Fruit fly (Drosophila melanogaster) whole organism, embryonic: ENCODE results near the gene CG17666.

Source experiments
- BEAF-32 ChIP-seq: fragments of 200-800 bp; sonication (Bioruptor generic); optimal IDR thresholded peaks from 3 replicates; lab custom pipeline; 2017; ENCODE audit warnings: missing biosample characterization, missing genetic modification characterization, mild to moderate bottlenecking, moderate library complexity, missing genetic modification reagents
- CG10366 ChIP-seq: fragments of 200-800 bp; sonication (Bioruptor generic); IDR thresholded peaks from 2 replicates; pipeline ENCODE4 v1.3.6; 2022; ENCODE audit warnings: missing biosample characterization, missing genetic modification characterization
- CG10565 ChIP-seq: fragments of 200-800 bp; sonication (Bioruptor generic); optimal IDR thresholded peaks from 3 replicates; lab custom pipeline; 2016; ENCODE audit warnings: missing biosample characterization, mild to moderate bottlenecking, missing genetic modification characterization
- CG11695 ChIP-seq: fragments of 200-800 bp; sonication (Bioruptor generic); IDR thresholded peaks from 3 replicates; pipeline ENCODE4 v1.3.6; 2022; ENCODE audit warnings: missing biosample characterization, missing genetic modification characterization
- CG1233 ChIP-seq: fragments of 200-800 bp; sonication (Bioruptor generic); optimal IDR thresholded peaks from 4 replicates; lab custom pipeline; 2018; ENCODE audit warnings: missing biosample characterization, mild to moderate bottlenecking, missing genetic modification characterization
- CG12942 ChIP-seq: fragments of 200-800 bp; sonication (Bioruptor generic); optimal IDR thresholded peaks from 3 replicates; lab custom pipeline; 2016; ENCODE audit warnings: missing biosample characterization, missing genetic modification characterization
- CG14441 ChIP-seq: fragments of 200-800 bp; sonication (Bioruptor generic); IDR thresholded peaks from 2 replicates; pipeline ENCODE4 v1.3.6; 2022; ENCODE audit warnings: missing biosample characterization, missing genetic modification characterization
- CG17361 ChIP-seq: fragments of 200-800 bp; sonication (Bioruptor generic); IDR thresholded peaks from 3 replicates; pipeline ENCODE4 v1.3.6; 2022; ENCODE audit warnings: missing biosample characterization, missing genetic modification characterization
- CG17802 ChIP-seq: fragments of 200-800 bp; sonication (Bioruptor generic); optimal IDR thresholded peaks from 2 replicates; lab custom pipeline; 2018; ENCODE audit warnings: missing biosample characterization, mild to moderate bottlenecking, missing genetic modification characterization, moderate library complexity
- CG18262 ChIP-seq: fragments of 200-800 bp; optimal IDR thresholded peaks from 3 replicates; lab custom pipeline; 2019; ENCODE audit warnings: missing biosample characterization, mild to moderate bottlenecking, missing genetic modification characterization, moderate library complexity
- CG18476 ChIP-seq: fragments of 200-800 bp; sonication (Bioruptor generic); optimal IDR thresholded peaks from 2 replicates; lab custom pipeline; 2016; ENCODE audit warnings: missing biosample characterization, mild to moderate bottlenecking, missing genetic modification characterization
- CG2199 ChIP-seq: fragments of 200-800 bp; sonication (Bioruptor generic); IDR thresholded peaks from 3 replicates; pipeline ENCODE4 v1.3.6; 2022; ENCODE audit warnings: missing biosample characterization, missing genetic modification characterization
- CG2678 ChIP-seq: fragments of 200-800 bp; sonication (Bioruptor generic); optimal IDR thresholded peaks from 3 replicates; lab custom pipeline; 2019; ENCODE audit warnings: missing biosample characterization, mild to moderate bottlenecking, missing genetic modification characterization, moderate library complexity
- CG30403 ChIP-seq: fragments of 200-800 bp; sonication (Bioruptor generic); optimal IDR thresholded peaks from 3 replicates; lab custom pipeline; 2016; ENCODE audit warnings: missing biosample characterization, missing genetic modification characterization
- CG32532 ChIP-seq: fragments of 200-800 bp; sonication (Bioruptor generic); IDR thresholded peaks from 2 replicates; pipeline ENCODE4 v1.3.6; 2022; ENCODE audit warnings: missing biosample characterization, missing genetic modification characterization
- CG34376 ChIP-seq: fragments of 200-800 bp; sonication (Bioruptor generic); optimal IDR thresholded peaks from 2 replicates; lab custom pipeline; 2018; ENCODE audit warnings: missing biosample characterization, mild to moderate bottlenecking, missing genetic modification characterization
- CG3995 ChIP-seq: fragments of 200-800 bp; sonication (Bioruptor generic); optimal IDR thresholded peaks from 3 replicates; lab custom pipeline; 2016; ENCODE audit warnings: missing biosample characterization, missing genetic modification characterization
- CG42726 ChIP-seq: fragments of 200-800 bp; sonication (Bioruptor generic); IDR thresholded peaks from 2 replicates; pipeline ENCODE4 v1.3.6; 2022; ENCODE audit warnings: missing biosample characterization, missing genetic modification characterization; ENCODE audit not compliant: partially characterized antibody
- CG4282 ChIP-seq: fragments of 200-800 bp; sonication (Bioruptor generic); optimal IDR thresholded peaks from 2 replicates; lab custom pipeline; 2016; ENCODE audit warnings: missing biosample characterization, missing genetic modification characterization
- CG4404 ChIP-seq: fragments of 200-800 bp; sonication (Bioruptor generic); IDR thresholded peaks from 2 replicates; pipeline ENCODE4 v1.3.6; 2022; ENCODE audit warnings: missing biosample characterization, missing genetic modification characterization
- CG8944 ChIP-seq: fragments of 200-800 bp; sonication (Bioruptor generic); optimal IDR thresholded peaks from 3 replicates; lab custom pipeline; 2016; ENCODE audit warnings: missing biosample characterization, missing genetic modification characterization
- Drgx ChIP-seq: fragments of 200-800 bp; sonication (Bioruptor generic); IDR thresholded peaks from 2 replicates; pipeline ENCODE4 v1.3.6; 2022; ENCODE audit warnings: missing biosample characterization, missing genetic modification characterization
- Fer1 ChIP-seq: fragments of 200-800 bp; sonication (Bioruptor generic); optimal IDR thresholded peaks from 2 replicates; lab custom pipeline; 2017; ENCODE audit warnings: missing biosample characterization, mild to moderate bottlenecking, missing genetic modification characterization
- Hey ChIP-seq: fragments of 200-800 bp; sonication (Bioruptor generic); optimal IDR thresholded peaks from 3 replicates; lab custom pipeline; 2018; ENCODE audit warnings: missing biosample characterization, mild to moderate bottlenecking, missing genetic modification characterization
- MBD-R2 ChIP-seq: fragments of 200-800 bp; sonication (Bioruptor generic); IDR thresholded peaks from 2 replicates; pipeline ENCODE4 v1.3.6; 2022; ENCODE audit warnings: missing biosample characterization, missing genetic modification characterization
- MESR4 ChIP-seq: fragments of 200-800 bp; sonication (Bioruptor generic); optimal IDR thresholded peaks from 2 replicates; lab custom pipeline; 2018; ENCODE audit warnings: missing biosample characterization, mild to moderate bottlenecking, missing genetic modification characterization, moderate library complexity
- Mad ChIP-seq: fragments of 200-800 bp; sonication (Bioruptor generic); optimal IDR thresholded peaks from 2 replicates; lab custom pipeline; 2016; ENCODE audit warnings: missing biosample characterization, missing genetic modification characterization
- Med ChIP-seq: fragments of 200-800 bp; sonication (Bioruptor generic); peaks from one replicate; lab custom pipeline; 2016; ENCODE audit warnings: missing biosample characterization, missing genetic modification characterization, mild to moderate bottlenecking, inconsistent platforms, moderate library complexity
- NFAT ChIP-seq: fragments of 200-800 bp; sonication (Bioruptor generic); IDR thresholded peaks from 2 replicates; pipeline ENCODE4 v1.3.6; 2022; ENCODE audit warnings: missing biosample characterization, missing genetic modification characterization
- Nf-YC ChIP-seq: fragments of 200-800 bp; optimal IDR thresholded peaks from 3 replicates; lab custom pipeline; 2019; ENCODE audit warnings: missing biosample characterization, mild to moderate bottlenecking, missing genetic modification characterization, moderate library complexity
- Scr ChIP-seq: fragments of 200-800 bp; sonication (Bioruptor generic); IDR thresholded peaks from 2 replicates; pipeline ENCODE4 v1.3.6; 2022; ENCODE audit warnings: missing biosample characterization, missing genetic modification characterization; ENCODE audit not compliant: partially characterized antibody
- Sry-β ChIP-seq: fragments of 200-800 bp; sonication (Bioruptor generic); optimal IDR thresholded peaks from 2 replicates; lab custom pipeline; 2018; ENCODE audit warnings: missing biosample characterization, mild to moderate bottlenecking, missing genetic modification characterization, moderate library complexity
- Tbp ChIP-seq: fragments of >200 bp; optimal IDR thresholded peaks from 2 replicates; lab custom pipeline; 2018; ENCODE audit warnings: missing biosample characterization, missing genetic modification characterization
- bab2 ChIP-seq: fragments of 200-800 bp; sonication (Bioruptor generic); optimal IDR thresholded peaks from 2 replicates; lab custom pipeline; 2016; ENCODE audit warnings: missing biosample characterization, missing genetic modification characterization
- br ChIP-seq: fragments of >200 bp; optimal IDR thresholded peaks from 2 replicates; lab custom pipeline; 2017
- caup ChIP-seq: fragments of 200-800 bp; sonication (Bioruptor generic); optimal IDR thresholded peaks from 3 replicates; lab custom pipeline; 2017; ENCODE audit warnings: missing biosample characterization, mild to moderate bottlenecking, missing genetic modification characterization, moderate library complexity; ENCODE audit not compliant: severe bottlenecking
- fd3F ChIP-seq: fragments of 200-800 bp; sonication (Bioruptor generic); optimal IDR thresholded peaks from 2 replicates; lab custom pipeline; 2018; ENCODE audit warnings: missing biosample characterization, mild to moderate bottlenecking, missing genetic modification characterization, moderate library complexity
- h ChIP-seq: fragments of >200 bp; optimal IDR thresholded peaks from 2 replicates; lab custom pipeline; 2017
- hb ChIP-seq: fragments of 200-800 bp; sonication (Bioruptor generic); IDR thresholded peaks from 3 replicates; pipeline ENCODE4 v1.3.6; 2022; ENCODE audit warnings: missing biosample characterization, missing genetic modification characterization; ENCODE audit not compliant: partially characterized antibody
- hth ChIP-seq: fragments of >200 bp; optimal IDR thresholded peaks from 2 replicates; lab custom pipeline; 2017; ENCODE audit warnings: inconsistent platforms
- ken ChIP-seq: fragments of 200-800 bp; sonication (Bioruptor generic); IDR thresholded peaks from 3 replicates; pipeline ENCODE4 v1.3.6; 2022; ENCODE audit warnings: missing biosample characterization, missing genetic modification characterization
- klu ChIP-seq: fragments of 200-800 bp; sonication (Bioruptor generic); IDR thresholded peaks from 2 replicates; pipeline ENCODE4 v1.3.6; 2022; ENCODE audit warnings: missing biosample characterization, missing genetic modification characterization
- lab ChIP-seq: fragments of 200-800 bp; sonication (Bioruptor generic); optimal IDR thresholded peaks from 3 replicates; lab custom pipeline; 2017; ENCODE audit warnings: missing biosample characterization, missing genetic modification characterization, mild to moderate bottlenecking, moderate library complexity, missing genetic modification reagents
- lbe ChIP-seq: fragments of 200-800 bp; sonication (Bioruptor generic); optimal IDR thresholded peaks from 2 replicates; lab custom pipeline; 2016; ENCODE audit warnings: missing biosample characterization, mild to moderate bottlenecking, missing genetic modification characterization
- mirr ChIP-seq: fragments of 200-800 bp; sonication (Bioruptor generic); optimal IDR thresholded peaks from 3 replicates; lab custom pipeline; 2018; ENCODE audit warnings: missing biosample characterization, mild to moderate bottlenecking, missing genetic modification characterization
- nom ChIP-seq: fragments of 200-800 bp; sonication (Bioruptor generic); optimal IDR thresholded peaks from 2 replicates; lab custom pipeline; 2017; ENCODE audit warnings: missing biosample characterization, missing genetic modification characterization, mild to moderate bottlenecking, moderate library complexity, missing genetic modification reagents
- pros ChIP-seq: fragments of 200-800 bp; sonication (Bioruptor generic); optimal IDR thresholded peaks from 3 replicates; lab custom pipeline; 2019; ENCODE audit warnings: missing biosample characterization, mild to moderate bottlenecking, missing genetic modification characterization, moderate library complexity
- pzg ChIP-seq: fragments of 200-800 bp; sonication (Bioruptor generic); optimal IDR thresholded peaks from 3 replicates; lab custom pipeline; 2018; ENCODE audit warnings: missing biosample characterization, mild to moderate bottlenecking, missing genetic modification characterization, moderate library complexity
- salm ChIP-seq: fragments of 200-800 bp; sonication (Bioruptor generic); optimal IDR thresholded peaks from 2 replicates; lab custom pipeline; 2018; ENCODE audit warnings: missing biosample characterization, mild to moderate bottlenecking, missing genetic modification characterization
- slp2 ChIP-seq: fragments of 200-800 bp; sonication (Bioruptor generic); optimal IDR thresholded peaks from 2 replicates; lab custom pipeline; 2016; ENCODE audit warnings: missing biosample characterization, missing genetic modification characterization
- tx ChIP-seq: fragments of 200-800 bp; sonication (Bioruptor generic); optimal IDR thresholded peaks from 2 replicates; lab custom pipeline; 2016; ENCODE audit warnings: missing biosample characterization, missing genetic modification characterization

CG17666 gene

dm6 chr3L:12804730-12805170 lies 23.6 kb downstream of the CG17666 start, which contains the start of gene Atg1 (continued):
- TF ChIP-seq CG34376 (GFP tag; lab: Kevin White, UChicago) (peak; percentile 17), tx (no peak), nom (GFP tag; lab: Kevin White, UChicago) (peak; percentile 26), pzg (peak; percentile 62), CG18476 (GFP tag; lab: Kevin White, UChicago) (no peak), CG4404 (GFP tag; lab: Robert Waterston, UW) (no peak), MESR4 (GFP tag; lab: Kevin White, UChicago) (peak; percentile 71), CG2678 (tag; lab: Kevin White, UChicago) (peak; percentile 15), CG2199 (GFP tag; lab: Robert Waterston, UW) (0 out of 3 replicates have a peak, but pooled peaks have one; percentile 27), CG1233 (GFP tag; lab: Kevin White, UChicago) (no peak), CG11695 (GFP tag; lab: Robert Waterston, UW) (0 out of 3 replicates have a peak, but pooled peaks have one; percentile 33), Nf-YC (tag; lab: Kevin White, UChicago) (peak; percentile 16), klu (GFP tag; lab: Robert Waterston, UW) (peak; percentile 43; the same call in 1 of the 2 replicates), CG32532 (GFP tag; lab: Robert Waterston, UW) (peak; percentile 13; the same call in 1 of the 2 replicates), CG42726 (GFP tag; lab: Robert Waterston, UW) (peak; percentile 53; the same call in 1 of the 2 replicates), bab2 (GFP tag; lab: Kevin White, UChicago) (no peak), Drgx (GFP tag; lab: Robert Waterston, UW) (no peak), h (no peak), pros (GFP tag; lab: Kevin White, UChicago) (peak; percentile 49), Med (GFP tag; lab: Kevin White, UChicago) (peak; percentile 85), BEAF-32 (peak; percentile 37), CG17802 (tag; lab: Kevin White, UChicago) (no peak), lbe (GFP tag; lab: Kevin White, UChicago) (no peak), slp2 (GFP tag; lab: Kevin White, UChicago) (no peak), CG12942 (no peak), Fer1 (GFP tag; lab: Kevin White, UChicago) (peak; percentile 38), CG17361 (GFP tag; lab: Robert Waterston, UW) (no peak), lab (GFP tag; lab: Kevin White, UChicago) (peak; percentile 31), CG3995 (GFP tag; lab: Kevin White, UChicago) (peak; percentile 6), CG14441 (GFP tag; lab: Robert Waterston, UW) (no peak), Scr (GFP tag; lab: Robert Waterston, UW) (no peak; the same call in 1 of the 2 replicates), Tbp (GFP tag; lab: Kevin White, UChicago) (no peak), Hey (no peak), CG10565 (GFP tag; lab: Kevin White, UChicago) (no peak), br (no peak), caup (GFP tag; lab: Kevin White, UChicago) (peak; percentile 46), NFAT (GFP tag; lab: Robert Waterston, UW) (peak; percentile 37; the same call in 1 of the 2 replicates), CG8944 (no peak), CG4282 (GFP tag; lab: Kevin White, UChicago) (peak; percentile 17), CG18262 (tag; lab: Kevin White, UChicago) (peak; percentile 5), ken (GFP tag; lab: Robert Waterston, UW) (peak; percentile 39; the same call in 1 of the 3 replicates), Sry-β (GFP tag; lab: Kevin White, UChicago) (no peak), salm (peak; percentile 12), MBD-R2 (GFP tag; lab: Robert Waterston, UW) (peak; percentile 26; the same call in 1 of the 2 replicates), fd3F (no peak), mirr (GFP tag; lab: Kevin White, UChicago) (peak; percentile 7), Mad (GFP tag; lab: Kevin White, UChicago) (no peak), CG30403 (no peak), CG10366 (no peak), hb (no peak), hth (lab: Kevin White, UChicago) (no peak)
